Fruit fly (Drosophila melanogaster) whole organism, embryonic: ENCODE measurements around the gene meigo.
A peak's percentile ranks its signal among the peaks of the same experiment; 100 is the strongest.

Experiments used
- B-H1 ChIP-seq: fragments of 200-800 bp; sonication (Bioruptor generic); IDR thresholded peaks from 3 replicates; pipeline ENCODE4 v1.3.6; 2022; ENCODE audit warnings: missing biosample characterization, missing genetic modification characterization
- Blimp-1 ChIP-seq: fragments of 200-800 bp; sonication (Bioruptor generic); optimal IDR thresholded peaks from 3 replicates; lab custom pipeline; 2018; ENCODE audit warnings: missing biosample characterization, missing genetic modification characterization, mild to moderate bottlenecking, moderate library complexity, missing genetic modification reagents
- CG1024 ChIP-seq: fragments of 200-800 bp; sonication (Bioruptor generic); IDR thresholded peaks from 2 replicates; pipeline ENCODE4 v1.3.6; 2022; ENCODE audit warnings: missing biosample characterization, missing genetic modification characterization
- CG10431 ChIP-seq: fragments of 200-800 bp; sonication (Bioruptor generic); optimal IDR thresholded peaks from 3 replicates; lab custom pipeline; 2018; ENCODE audit warnings: missing biosample characterization, mild to moderate bottlenecking, missing genetic modification characterization
- CG11696 ChIP-seq: fragments of 200-800 bp; sonication (Bioruptor generic); IDR thresholded peaks from 2 replicates; pipeline ENCODE4 v1.3.6; 2022; ENCODE audit warnings: missing biosample characterization, missing genetic modification characterization
- CG12155 ChIP-seq: fragments of 200-800 bp; sonication (Bioruptor generic); optimal IDR thresholded peaks from 3 replicates; lab custom pipeline; 2016; ENCODE audit warnings: missing biosample characterization, missing genetic modification characterization
- CG12299 ChIP-seq: fragments of 200-800 bp; sonication (Bioruptor generic); optimal IDR thresholded peaks from 2 replicates; lab custom pipeline; 2018; ENCODE audit warnings: missing biosample characterization, mild to moderate bottlenecking, missing genetic modification characterization
- CG12391 ChIP-seq: fragments of 200-800 bp; sonication (Bioruptor generic); optimal IDR thresholded peaks from 3 replicates; lab custom pipeline; 2018; ENCODE audit warnings: missing biosample characterization, mild to moderate bottlenecking, missing genetic modification characterization, moderate library complexity
- CG15073 ChIP-seq: fragments of 200-800 bp; sonication (Bioruptor generic); optimal IDR thresholded peaks from 2 replicates; lab custom pipeline; 2016; ENCODE audit warnings: missing biosample characterization, missing genetic modification characterization
- CG16815 ChIP-seq: fragments of 200-800 bp; sonication (Bioruptor generic); optimal IDR thresholded peaks from 3 replicates; lab custom pipeline; 2017; ENCODE audit warnings: missing biosample characterization, mild to moderate bottlenecking, missing genetic modification characterization
- CG16863 ChIP-seq: fragments of 200-800 bp; sonication (Bioruptor generic); optimal IDR thresholded peaks from 3 replicates; lab custom pipeline; 2016; ENCODE audit warnings: missing biosample characterization, missing genetic modification characterization
- CG17912 ChIP-seq: fragments of 200-800 bp; sonication (Bioruptor generic); optimal IDR thresholded peaks from 2 replicates; lab custom pipeline; 2018; ENCODE audit warnings: missing biosample characterization, mild to moderate bottlenecking, missing genetic modification characterization
- CG2120 ChIP-seq: fragments of 200-800 bp; sonication (Bioruptor generic); optimal IDR thresholded peaks from 3 replicates; lab custom pipeline; 2016; ENCODE audit warnings: missing biosample characterization, missing genetic modification characterization
- CG31388 ChIP-seq: fragments of 200-800 bp; sonication (Bioruptor generic); optimal IDR thresholded peaks from 2 replicates; lab custom pipeline; 2016; ENCODE audit warnings: missing biosample characterization, missing genetic modification characterization
- CG42726 ChIP-seq: fragments of 200-800 bp; sonication (Bioruptor generic); IDR thresholded peaks from 2 replicates; pipeline ENCODE4 v1.3.6; 2022; ENCODE audit warnings: missing biosample characterization, missing genetic modification characterization; ENCODE audit not compliant: partially characterized antibody
- CG4404 ChIP-seq: fragments of 200-800 bp; sonication (Bioruptor generic); IDR thresholded peaks from 2 replicates; pipeline ENCODE4 v1.3.6; 2022; ENCODE audit warnings: missing biosample characterization, missing genetic modification characterization
- CG7357 ChIP-seq: fragments of 200-800 bp; sonication (Bioruptor generic); IDR thresholded peaks from 3 replicates; pipeline ENCODE4 v1.3.6; 2022; ENCODE audit warnings: missing biosample characterization, missing genetic modification characterization
- Doc2 ChIP-seq: fragments of 200-800 bp; sonication (Bioruptor generic); IDR thresholded peaks from 2 replicates; pipeline ENCODE4 v1.3.6; 2022; ENCODE audit warnings: missing biosample characterization, missing genetic modification characterization
- Ets97D ChIP-seq: fragments of 200-800 bp; sonication (Bioruptor generic); optimal IDR thresholded peaks from 3 replicates; lab custom pipeline; 2016; ENCODE audit warnings: missing biosample characterization, missing genetic modification characterization
- Fer3 ChIP-seq: fragments of 200-800 bp; sonication (Bioruptor generic); optimal IDR thresholded peaks from 2 replicates; lab custom pipeline; 2018; ENCODE audit warnings: missing biosample characterization, mild to moderate bottlenecking, missing genetic modification characterization, moderate library complexity
- Gug ChIP-seq: fragments of 200-800 bp; sonication (Bioruptor generic); IDR thresholded peaks from 4 replicates; pipeline ENCODE4 v1.3.6; 2022; ENCODE audit warnings: missing biosample characterization, missing genetic modification characterization
- Lhr ChIP-seq: fragments of 200-800 bp; sonication (Bioruptor generic); optimal IDR thresholded peaks from 3 replicates; lab custom pipeline; 2017; ENCODE audit warnings: mild to moderate bottlenecking, missing biosample characterization, missing genetic modification reagents, missing genetic modification characterization
- Lpt ChIP-seq: fragments of >200 bp; optimal IDR thresholded peaks from 2 replicates; lab custom pipeline; 2018; ENCODE audit warnings: missing biosample characterization, missing genetic modification characterization
- MBD-R2 ChIP-seq: fragments of 200-800 bp; sonication (Bioruptor generic); IDR thresholded peaks from 2 replicates; pipeline ENCODE4 v1.3.6; 2022; ENCODE audit warnings: missing biosample characterization, missing genetic modification characterization
- Med ChIP-seq: fragments of 200-800 bp; sonication (Bioruptor generic); peaks from one replicate; lab custom pipeline; 2016; ENCODE audit warnings: missing biosample characterization, missing genetic modification characterization, mild to moderate bottlenecking, inconsistent platforms, moderate library complexity
- Nf-YB ChIP-seq: fragments of 200-800 bp; sonication (Bioruptor generic); optimal IDR thresholded peaks from 3 replicates; lab custom pipeline; 2019; ENCODE audit warnings: missing biosample characterization, mild to moderate bottlenecking, missing genetic modification characterization, moderate library complexity
- Pdp1 ChIP-seq, 2 experiments: fragments of 200-800 bp; sonication (Bioruptor generic); optimal IDR thresholded peaks; 3 replicates each; lab custom pipeline; 2016; ENCODE audit warnings: missing biosample characterization in 2 of 2, missing genetic modification characterization in 2 of 2, mild to moderate bottlenecking in 1 of 2, moderate library complexity in 1 of 2
- Six4 ChIP-seq: fragments of 200-800 bp; sonication (Bioruptor generic); optimal IDR thresholded peaks from 2 replicates; lab custom pipeline; 2016; ENCODE audit warnings: missing biosample characterization, missing genetic modification characterization
- Sox100B ChIP-seq: fragments of 200-800 bp; sonication (Bioruptor generic); optimal IDR thresholded peaks from 3 replicates; lab custom pipeline; 2018; ENCODE audit warnings: missing biosample characterization, mild to moderate bottlenecking, missing genetic modification characterization
- abd-A ChIP-seq: fragments of 200-800 bp; sonication (Bioruptor generic); optimal IDR thresholded peaks from 3 replicates; lab custom pipeline; 2019; ENCODE audit warnings: missing biosample characterization, mild to moderate bottlenecking, missing genetic modification characterization, moderate library complexity
- aop ChIP-seq: fragments of 200-800 bp; sonication (Bioruptor generic); IDR thresholded peaks from 2 replicates; pipeline ENCODE4 v1.3.6; 2022; ENCODE audit warnings: missing biosample characterization, missing genetic modification characterization
- ara ChIP-seq: fragments of 200-800 bp; sonication (Bioruptor generic); IDR thresholded peaks from 2 replicates; pipeline ENCODE4 v1.3.6; 2022; ENCODE audit warnings: missing biosample characterization, missing genetic modification characterization
- br ChIP-seq: fragments of >200 bp; optimal IDR thresholded peaks from 2 replicates; lab custom pipeline; 2017
- cato ChIP-seq: fragments of 200-800 bp; sonication (Bioruptor generic); optimal IDR thresholded peaks from 2 replicates; lab custom pipeline; 2016; ENCODE audit warnings: missing biosample characterization, missing genetic modification characterization, borderline replicate concordance
- ci ChIP-seq: fragments of 200-800 bp; sonication (Bioruptor generic); IDR thresholded peaks from 3 replicates; pipeline ENCODE4 v1.3.6; 2022; ENCODE audit warnings: missing biosample characterization, missing genetic modification characterization
- crc ChIP-seq: fragments of 200-800 bp; sonication (Bioruptor generic); optimal IDR thresholded peaks from 2 replicates; lab custom pipeline; 2016; ENCODE audit warnings: missing biosample characterization, missing genetic modification characterization
- da ChIP-seq: fragments of 200-800 bp; sonication (Bioruptor generic); optimal IDR thresholded peaks from 2 replicates; lab custom pipeline; 2016; ENCODE audit warnings: missing biosample characterization, missing genetic modification characterization
- dysf ChIP-seq: fragments of 200-800 bp; sonication (Bioruptor generic); IDR thresholded peaks from 3 replicates; pipeline ENCODE4 v1.3.6; 2022; ENCODE audit warnings: missing biosample characterization, missing genetic modification characterization
- ftz-f1 ChIP-seq: fragments of 200-800 bp; sonication (Bioruptor generic); optimal IDR thresholded peaks from 2 replicates; lab custom pipeline; 2016; ENCODE audit warnings: missing biosample characterization, missing genetic modification characterization
- gcm2 ChIP-seq: fragments of 200-800 bp; sonication (Bioruptor generic); optimal IDR thresholded peaks from 2 replicates; lab custom pipeline; 2016; ENCODE audit warnings: missing biosample characterization, missing genetic modification characterization
- gem ChIP-seq: fragments of 200-800 bp; sonication (Bioruptor generic); optimal IDR thresholded peaks from 2 replicates; lab custom pipeline; 2019; ENCODE audit warnings: missing biosample characterization, mild to moderate bottlenecking, missing genetic modification characterization, moderate library complexity
- h ChIP-seq: fragments of >200 bp; optimal IDR thresholded peaks from 2 replicates; lab custom pipeline; 2017
- hbn ChIP-seq: fragments of 200-800 bp; sonication (Bioruptor generic); IDR thresholded peaks from 2 replicates; pipeline ENCODE4 v1.3.6; 2022; ENCODE audit warnings: missing biosample characterization, missing genetic modification characterization; ENCODE audit not compliant: partially characterized antibody
- kay ChIP-seq: fragments of 200-800 bp; sonication (Bioruptor generic); optimal IDR thresholded peaks from 2 replicates; lab custom pipeline; 2016; ENCODE audit warnings: missing biosample characterization, missing genetic modification characterization
- lbe ChIP-seq: fragments of 200-800 bp; sonication (Bioruptor generic); optimal IDR thresholded peaks from 2 replicates; lab custom pipeline; 2016; ENCODE audit warnings: missing biosample characterization, mild to moderate bottlenecking, missing genetic modification characterization
- lov ChIP-seq, 2 experiments: fragments of 200-800 bp in 1 of 2; fragments of >200 bp in 1 of 2; sonication (Bioruptor generic) in 1 of 2; IDR thresholded peaks in 1 of 2; optimal IDR thresholded peaks in 1 of 2; 2 replicates in 1 of 2; 3 replicates in 1 of 2; pipeline versions ENCODE4 v1.3.6 to Lab custom; 2017 to 2022; ENCODE audit warnings: missing biosample characterization in 1 of 2, missing genetic modification characterization in 1 of 2
- pho ChIP-seq: fragments of 200-800 bp; sonication (Bioruptor generic); optimal IDR thresholded peaks from 2 replicates; lab custom pipeline; 2016; ENCODE audit warnings: missing biosample characterization, missing genetic modification characterization
- phol ChIP-seq: fragments of 200-800 bp; sonication (Bioruptor generic); optimal IDR thresholded peaks from 3 replicates; lab custom pipeline; 2018; ENCODE audit warnings: missing biosample characterization, mild to moderate bottlenecking, missing genetic modification characterization, moderate library complexity
- pum ChIP-seq: fragments of 200-800 bp; sonication (Bioruptor generic); optimal IDR thresholded peaks from 2 replicates; lab custom pipeline; 2016; ENCODE audit warnings: missing biosample characterization, missing genetic modification characterization
- rib ChIP-seq: fragments of 200-800 bp; sonication (Bioruptor generic); IDR thresholded peaks from 2 replicates; pipeline ENCODE4 v1.3.6; 2022; ENCODE audit warnings: missing biosample characterization, missing genetic modification characterization
- stwl ChIP-seq: fragments of 200-800 bp; sonication (Bioruptor generic); optimal IDR thresholded peaks from 3 replicates; lab custom pipeline; 2018; ENCODE audit warnings: missing biosample characterization, mild to moderate bottlenecking, missing genetic modification characterization, moderate library complexity
- tup ChIP-seq: fragments of 200-800 bp; sonication (Bioruptor generic); optimal IDR thresholded peaks from 2 replicates; lab custom pipeline; 2016; ENCODE audit warnings: missing biosample characterization, mild to moderate bottlenecking, missing genetic modification characterization, moderate library complexity

The meigo gene

dm6 chr3R:21180391-21180796 is 42.3 kb downstream of the meigo start (continued):
- no peak for TF ChIP-seq Blimp-1 (GFP tag; lab: Kevin White, UChicago)
- peak; percentile 68 for TF ChIP-seq Med (GFP tag; lab: Kevin White, UChicago)
- peak; percentile 20; the same call in 1 of the 2 replicates for TF ChIP-seq MBD-R2 (GFP tag; lab: Robert Waterston, UW)
- no peak for TF ChIP-seq cato (GFP tag; lab: Kevin White, UChicago)
- TF ChIP-seq br (lab: Kevin White, UChicago) = no peak
- no peak for TF ChIP-seq CG7357 (GFP tag; lab: Robert Waterston, UW)
- TF ChIP-seq ftz-f1 (GFP tag; lab: Kevin White, UChicago) = no peak
- TF ChIP-seq Lhr (GFP tag; lab: Kevin White, UChicago) = no peak
- no peak; the same call in 2 of the 3 replicates for TF ChIP-seq B-H1 (GFP tag; lab: Robert Waterston, UW)
- no peak for TF ChIP-seq pho (GFP tag; lab: Kevin White, UChicago)
- no peak for TF ChIP-seq CG16863 (GFP tag; lab: Kevin White, UChicago)
- TF ChIP-seq CG1024 (GFP tag; lab: Robert Waterston, UW) = no peak
- no peak for TF ChIP-seq CG42726 (GFP tag; lab: Robert Waterston, UW)
- TF ChIP-seq rib (GFP tag; lab: Robert Waterston, UW) = no peak
- TF ChIP-seq CG12155 (GFP tag; lab: Kevin White, UChicago) = no peak
- TF ChIP-seq lbe = no peak
- no peak for TF ChIP-seq Ets97D (GFP tag; lab: Kevin White, UChicago)
- TF ChIP-seq Lpt = no peak
- TF ChIP-seq CG11696 (GFP tag; lab: Robert Waterston, UW) = no peak
- TF ChIP-seq ci (GFP tag; lab: Robert Waterston, UW) = no peak
- TF ChIP-seq Nf-YB = no peak
- no peak for TF ChIP-seq CG12299 (tag; lab: Kevin White, UChicago)
- TF ChIP-seq CG12391 (tag; lab: Kevin White, UChicago) = no peak
- TF ChIP-seq hbn (GFP tag; lab: Robert Waterston, UW) = no peak
- no peak for TF ChIP-seq CG10431 (GFP tag; lab: Kevin White, UChicago)
- TF ChIP-seq da (GFP tag; lab: Kevin White, UChicago) = no peak
- no peak for TF ChIP-seq Gug (GFP tag; lab: Robert Waterston, UW)
- TF ChIP-seq ara (GFP tag; lab: Robert Waterston, UW) = no peak
- no peak for TF ChIP-seq stwl
- no peak for TF ChIP-seq CG15073 (GFP tag; lab: Kevin White, UChicago)
- no peak for TF ChIP-seq aop
- peak; percentile 29 for TF ChIP-seq Fer3
- no peak for TF ChIP-seq tup (GFP tag; lab: Kevin White, UChicago)
- TF ChIP-seq lov (optimal IDR thresholded peaks at IDR 0.05; lab: Kevin White, UChicago) = no peak
- no peak for TF ChIP-seq lov (GFP tag; IDR thresholded peaks at IDR 0.05; lab: Robert Waterston, UW)
- TF ChIP-seq CG2120 (GFP tag; lab: Kevin White, UChicago) = peak; percentile 41
- TF ChIP-seq h (lab: Kevin White, UChicago) = no peak
- TF ChIP-seq CG17912 = no peak
- TF ChIP-seq CG16815 (GFP tag; lab: Kevin White, UChicago) = no peak
- TF ChIP-seq gcm2 = no peak
- no peak for TF ChIP-seq Doc2 (GFP tag; lab: Robert Waterston, UW)
- no peak for TF ChIP-seq CG4404
- TF ChIP-seq pum (GFP tag; lab: Kevin White, UChicago) = no peak
- TF ChIP-seq dysf (GFP tag; lab: Robert Waterston, UW) = no peak
- TF ChIP-seq phol = no peak
- no peak for TF ChIP-seq CG31388
- no peak for TF ChIP-seq Six4 (GFP tag; lab: Kevin White, UChicago)
- TF ChIP-seq Pdp1 (GFP tag; optimal IDR thresholded peaks at IDR 0.05; lab: Kevin White, UChicago) = peak in 1 of 2 experiments; percentile 56
- TF ChIP-seq Sox100B = no peak
- no peak for TF ChIP-seq crc (GFP tag; lab: Kevin White, UChicago)
- TF ChIP-seq abd-A (tag; lab: Kevin White, UChicago) = no peak
- peak; percentile 44 for TF ChIP-seq gem (tag; lab: Kevin White, UChicago)
- no peak for TF ChIP-seq kay (GFP tag; lab: Kevin White, UChicago)
